Worm (Caenorhabditis elegans) whole organism, L4 larva: ENCODE data around the gene glb-13.

ENCODE experiments used
- ama-1 ChIP-seq: fragments of 150-350 bp; optimal IDR thresholded peaks from 2 replicates; lab custom pipeline; 2014; ENCODE audit warnings: inconsistent platforms, mixed read lengths
- snpc-4 ChIP-seq: fragments of 150-350 bp; optimal IDR thresholded peaks from 2 replicates; lab custom pipeline; 2014; ENCODE audit warnings: missing biosample characterization, missing genetic modification characterization
- unc-130 ChIP-seq: sonication (generic microtip); optimal IDR thresholded peaks from 2 replicates; lab custom pipeline; 2016; ENCODE audit warnings: missing genetic modification reagents, missing genetic modification characterization, missing compliant biosample characterization
- unc-62 ChIP-seq, 3 experiments: fragments of 150-350 bp in 1 of 3; sonication (generic microtip); optimal IDR thresholded peaks in 2 of 3; peaks in 1 of 3; 1 replicate in 1 of 3; 2 replicates in 2 of 3; lab custom pipeline; 2014 to 2017; ENCODE audit warnings: missing biosample characterization in 3 of 3, missing genetic modification characterization in 3 of 3, missing genetic modification reagents in 3 of 3, missing genotype in 1 of 3

DNA sequence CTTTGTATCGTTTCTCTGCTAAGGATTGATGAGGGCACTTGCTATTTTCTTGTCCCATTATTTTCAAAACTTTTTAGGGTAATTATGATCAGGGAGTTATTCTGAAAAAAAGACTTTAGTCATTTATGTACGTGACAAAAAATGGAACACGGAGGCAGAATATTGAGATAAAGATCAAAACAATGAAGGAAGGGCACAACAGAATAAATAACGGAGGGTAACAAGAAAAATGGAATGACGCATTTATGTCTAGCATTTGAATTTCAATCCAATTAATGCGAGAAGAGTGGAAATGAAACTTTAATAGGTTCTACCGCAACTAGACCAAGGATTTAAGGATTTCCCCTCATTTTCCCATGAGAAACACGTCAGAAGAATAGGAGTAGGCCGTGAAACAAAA lies at the start of gene glb-13:
- TF ChIP-seq snpc-4 (tag; lab: Kevin White, UChicago), result no peak
- no peak for TF ChIP-seq ama-1
- TF ChIP-seq unc-130 (GFP tag; lab: Kevin White, UChicago), result no peak
- peak in 1 of 2 experiments; percentile 78 for TF ChIP-seq unc-62 (GFP tag; optimal IDR thresholded peaks at IDR 0.05 in 1 of 2; lab: Kevin White, UChicago)
- no peak for TF ChIP-seq unc-62 (tag; optimal IDR thresholded peaks at IDR 0.05; lab: Kevin White, UChicago)
